Fruit fly (Drosophila melanogaster) whole organism, pupa: ENCODE measurements around the gene CG1265.

Experiments used
- CG14655 ChIP-seq: fragments of 200-800 bp; sonication (Bioruptor generic); optimal IDR thresholded peaks from 3 replicates; lab custom pipeline; 2017; ENCODE audit warnings: mild to moderate bottlenecking, missing biosample characterization, missing genetic modification reagents, missing genetic modification characterization
- CG32121 ChIP-seq: fragments of 200-800 bp; sonication (Bioruptor generic); IDR thresholded peaks from 2 replicates; pipeline ENCODE4 v1.3.6; 2022; ENCODE audit warnings: missing biosample characterization, missing genetic modification characterization
- CG8301 ChIP-seq: fragments of 200-800 bp; sonication (Bioruptor generic); optimal IDR thresholded peaks from 2 replicates; lab custom pipeline; 2018; ENCODE audit warnings: missing biosample characterization, mild to moderate bottlenecking, missing genetic modification characterization
- EcR ChIP-seq: fragments of 200-800 bp; sonication (Bioruptor generic); optimal IDR thresholded peaks from 3 replicates; lab custom pipeline; 2019; ENCODE audit warnings: missing biosample characterization, missing genetic modification characterization, mild to moderate bottlenecking, moderate library complexity, missing genetic modification reagents
- Ets98B ChIP-seq: fragments of 200-800 bp; sonication (Bioruptor generic); IDR thresholded peaks from 2 replicates; pipeline ENCODE4 v1.3.6; 2022; ENCODE audit warnings: missing biosample characterization, missing genetic modification characterization
- Pif1B ChIP-seq: fragments of 200-800 bp; sonication (Bioruptor generic); optimal IDR thresholded peaks from 3 replicates; lab custom pipeline; 2016; ENCODE audit warnings: missing biosample characterization, missing genetic modification characterization
- fd96Ca ChIP-seq: fragments of 200-800 bp; sonication (Bioruptor generic); IDR thresholded peaks from 3 replicates; pipeline ENCODE4 v1.3.6; 2022; ENCODE audit warnings: missing biosample characterization, missing genetic modification characterization

DNA sequence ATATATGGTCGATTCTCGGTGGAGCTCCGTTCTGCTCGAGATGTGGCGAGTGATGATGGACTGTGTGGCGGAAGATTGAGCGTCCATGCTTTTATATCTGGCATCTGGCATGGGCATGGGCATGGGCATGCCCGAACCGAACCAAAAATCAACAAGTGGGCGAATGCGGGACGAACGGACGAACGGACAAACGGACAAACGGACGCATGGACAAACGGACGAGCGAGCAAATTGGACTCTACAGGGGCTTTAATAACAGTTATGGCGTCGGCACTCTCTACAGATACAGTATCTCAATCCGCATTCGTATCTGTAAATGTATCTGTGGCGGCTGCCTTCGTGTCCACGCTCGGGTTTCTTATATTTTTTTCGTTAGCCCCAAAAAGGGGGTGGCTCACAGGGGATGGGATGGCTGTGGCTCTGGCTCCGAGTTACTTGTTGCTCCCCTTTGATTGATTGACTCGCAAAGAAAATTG is 18.4 kb upstream of the CG1265 start, which contains the start of gene ImpL2:
- TF ChIP-seq EcR (GFP tag; lab: Kevin White, UChicago) (no peak), fd96Ca (no peak), CG14655 (GFP tag; lab: Kevin White, UChicago) (no peak), Pif1B (GFP tag; lab: Kevin White, UChicago) (no peak), CG8301 (tag; lab: Kevin White, UChicago) (no peak), CG32121 (no peak), Ets98B (no peak)
